Fruit fly (Drosophila melanogaster) whole organism, pupa: ENCODE data around the gene CG11444.

Experiments used
- CG10348 ChIP-seq: fragments of 200-800 bp; sonication (Bioruptor generic); IDR thresholded peaks from 2 replicates; pipeline ENCODE4 v1.3.6; 2022; ENCODE audit warnings: missing biosample characterization, missing genetic modification characterization
- CG12605 ChIP-seq: fragments of 200-800 bp; sonication (Bioruptor generic); IDR thresholded peaks from 2 replicates; pipeline ENCODE4 v1.3.6; 2022; ENCODE audit warnings: missing biosample characterization, missing genetic modification characterization
- CG13204 ChIP-seq: fragments of 200-800 bp; sonication (Bioruptor generic); optimal IDR thresholded peaks from 2 replicates; lab custom pipeline; 2018; ENCODE audit warnings: missing biosample characterization, mild to moderate bottlenecking, missing genetic modification characterization, moderate library complexity
- CG14655 ChIP-seq: fragments of 200-800 bp; sonication (Bioruptor generic); optimal IDR thresholded peaks from 3 replicates; lab custom pipeline; 2017; ENCODE audit warnings: mild to moderate bottlenecking, missing biosample characterization, missing genetic modification reagents, missing genetic modification characterization
- CG15710 ChIP-seq: fragments of 200-800 bp; sonication (Bioruptor generic); optimal IDR thresholded peaks from 2 replicates; lab custom pipeline; 2018; ENCODE audit warnings: missing biosample characterization, mild to moderate bottlenecking, missing genetic modification characterization, moderate library complexity
- CG17806 ChIP-seq: fragments of 200-800 bp; sonication (Bioruptor generic); optimal IDR thresholded peaks from 2 replicates; lab custom pipeline; 2018; ENCODE audit warnings: missing biosample characterization, mild to moderate bottlenecking, missing genetic modification characterization, moderate library complexity
- CG32121 ChIP-seq: fragments of 200-800 bp; sonication (Bioruptor generic); IDR thresholded peaks from 2 replicates; pipeline ENCODE4 v1.3.6; 2022; ENCODE audit warnings: missing biosample characterization, missing genetic modification characterization
- CG34367 ChIP-seq: fragments of 200-800 bp; sonication (Bioruptor generic); optimal IDR thresholded peaks from 2 replicates; lab custom pipeline; 2018; ENCODE audit warnings: missing biosample characterization, mild to moderate bottlenecking, missing genetic modification characterization
- CG4496 ChIP-seq: fragments of 200-800 bp; sonication (Bioruptor generic); IDR thresholded peaks from 3 replicates; pipeline ENCODE4 v1.3.6; 2022; ENCODE audit warnings: missing biosample characterization, missing genetic modification characterization
- CG8159 ChIP-seq: fragments of 200-800 bp; sonication (Bioruptor generic); optimal IDR thresholded peaks from 3 replicates; lab custom pipeline; 2018; ENCODE audit warnings: missing biosample characterization, mild to moderate bottlenecking, missing genetic modification characterization, moderate library complexity
- CG8301 ChIP-seq: fragments of 200-800 bp; sonication (Bioruptor generic); optimal IDR thresholded peaks from 2 replicates; lab custom pipeline; 2018; ENCODE audit warnings: missing biosample characterization, mild to moderate bottlenecking, missing genetic modification characterization
- CG9948 ChIP-seq: fragments of 200-800 bp; sonication (Bioruptor generic); optimal IDR thresholded peaks from 2 replicates; lab custom pipeline; 2018; ENCODE audit warnings: missing biosample characterization, mild to moderate bottlenecking, missing genetic modification characterization, moderate library complexity
- D1 ChIP-seq: fragments of 200-800 bp; sonication (Bioruptor generic); optimal IDR thresholded peaks from 2 replicates; lab custom pipeline; 2018; ENCODE audit warnings: missing biosample characterization, mild to moderate bottlenecking, missing genetic modification characterization, moderate library complexity
- EcR ChIP-seq: fragments of 200-800 bp; sonication (Bioruptor generic); optimal IDR thresholded peaks from 3 replicates; lab custom pipeline; 2019; ENCODE audit warnings: missing biosample characterization, missing genetic modification characterization, mild to moderate bottlenecking, moderate library complexity, missing genetic modification reagents
- Ets98B ChIP-seq: fragments of 200-800 bp; sonication (Bioruptor generic); IDR thresholded peaks from 2 replicates; pipeline ENCODE4 v1.3.6; 2022; ENCODE audit warnings: missing biosample characterization, missing genetic modification characterization
- Pif1A ChIP-seq: fragments of 200-800 bp; sonication (Bioruptor generic); optimal IDR thresholded peaks from 3 replicates; lab custom pipeline; 2016; ENCODE audit warnings: missing biosample characterization, missing genetic modification characterization
- Pif1B ChIP-seq: fragments of 200-800 bp; sonication (Bioruptor generic); optimal IDR thresholded peaks from 3 replicates; lab custom pipeline; 2016; ENCODE audit warnings: missing biosample characterization, missing genetic modification characterization
- Snoo ChIP-seq: fragments of 200-800 bp; sonication (Bioruptor generic); optimal IDR thresholded peaks from 3 replicates; lab custom pipeline; 2017; ENCODE audit warnings: missing biosample characterization, mild to moderate bottlenecking, missing genetic modification characterization, inconsistent platforms
- fd96Ca ChIP-seq: fragments of 200-800 bp; sonication (Bioruptor generic); IDR thresholded peaks from 3 replicates; pipeline ENCODE4 v1.3.6; 2022; ENCODE audit warnings: missing biosample characterization, missing genetic modification characterization
- gl ChIP-seq: fragments of 200-800 bp; sonication (Bioruptor generic); optimal IDR thresholded peaks from 2 replicates; lab custom pipeline; 2018; ENCODE audit warnings: missing biosample characterization, mild to moderate bottlenecking, missing genetic modification characterization
- rn ChIP-seq: fragments of 200-800 bp; sonication (Bioruptor generic); IDR thresholded peaks from 2 replicates; pipeline ENCODE4 v1.3.6; 2022; ENCODE audit warnings: missing biosample characterization, missing genetic modification characterization

Gene CG11444

dm6 chrX:4563980-4564379 is 9.8 kb upstream of the CG11444 start:
- peak; percentile 2 for TF ChIP-seq CG13204 (GFP tag; lab: Kevin White, UChicago)
- no peak for TF ChIP-seq CG8159 (tag; lab: Kevin White, UChicago)

DNA sequence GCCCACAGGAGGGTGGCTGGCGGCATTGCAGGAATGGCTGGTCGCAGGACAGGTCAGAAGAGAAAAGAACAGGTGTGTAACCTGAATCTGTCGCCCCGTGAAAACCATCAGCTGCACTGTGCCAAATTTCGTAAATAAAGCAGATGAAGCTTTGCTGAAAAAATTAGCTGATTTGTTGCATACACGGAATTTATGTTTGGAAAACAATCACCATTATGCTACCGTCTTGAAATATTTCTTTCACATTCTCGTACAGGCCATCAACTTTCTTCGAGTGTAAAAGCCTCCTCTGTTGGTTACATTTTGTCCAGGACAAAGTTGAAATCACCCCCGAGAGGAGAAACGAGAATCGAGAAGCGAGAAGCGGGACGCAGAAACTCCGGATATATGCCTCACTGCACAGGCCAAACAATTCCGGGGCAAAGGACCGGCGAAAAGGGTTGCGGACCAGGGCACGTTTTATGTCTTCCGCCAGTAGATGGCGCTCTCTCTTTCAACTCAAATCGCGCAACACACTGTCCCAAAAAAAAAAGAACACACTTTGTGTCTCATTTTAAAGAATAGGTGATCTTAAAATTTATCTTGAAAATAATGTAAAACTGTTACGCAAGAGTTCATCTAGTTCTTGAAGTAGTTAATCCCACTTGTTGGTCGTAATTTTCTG is 6.1 kb upstream of the CG11444 start:
- TF ChIP-seq rn (no peak), CG14655 (GFP tag; lab: Kevin White, UChicago) (no peak), Pif1A (GFP tag; lab: Kevin White, UChicago) (no peak), gl (tag; lab: Kevin White, UChicago) (no peak), CG8159 (tag; lab: Kevin White, UChicago) (peak; percentile 42), CG17806 (tag; lab: Kevin White, UChicago) (peak; percentile 27), CG4496 (no peak), CG8301 (no peak), CG15710 (tag; lab: Kevin White, UChicago) (peak; percentile 17), CG32121 (GFP tag; lab: Robert Waterston, UW) (no peak)

DNA sequence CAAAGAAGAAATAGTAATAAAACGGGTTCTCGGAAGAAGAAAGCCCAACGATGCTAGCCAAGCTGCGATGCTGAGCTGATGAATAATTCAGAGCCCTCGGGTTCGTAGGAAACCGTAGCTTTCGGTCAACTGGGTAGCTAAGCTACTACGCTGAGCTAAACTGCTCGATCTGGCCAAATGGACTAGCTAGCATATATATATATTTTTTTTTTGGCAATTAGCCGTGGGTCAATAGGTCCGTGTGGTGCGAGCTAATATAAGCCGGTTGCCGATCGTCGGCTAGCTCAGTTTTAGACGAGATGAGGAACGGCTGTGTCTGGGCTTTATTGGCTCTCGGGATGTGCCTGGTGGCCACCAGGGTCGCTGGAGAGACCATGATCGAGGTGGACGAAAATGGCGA is 3.6 kb upstream of the CG11444 start, which contains the start of gene CG3546:
Gene CG3546, plus strand, starts transcription at position 301 of the 400 bp plus-strand sequence.
- no peak for TF ChIP-seq CG32121 (GFP tag; lab: Robert Waterston, UW)
- TF ChIP-seq Snoo (tag; lab: Kevin White, UChicago) = no peak
- no peak for TF ChIP-seq CG17806 (tag; lab: Kevin White, UChicago)
- TF ChIP-seq CG15710 (tag; lab: Kevin White, UChicago) = no peak
- no peak for TF ChIP-seq Ets98B (GFP tag; lab: Robert Waterston, UW)
- TF ChIP-seq CG12605 (GFP tag; lab: Robert Waterston, UW) = no peak

dm6 chrX:4555833-4556232 is 1.6 kb upstream of the CG11444 start:
- TF ChIP-seq EcR (peak; percentile 21), CG17806 (tag; lab: Kevin White, UChicago) (no peak)

dm6 chrX:4554718-4555117 is 520 bp upstream of the CG11444 start:
- TF ChIP-seq CG14655 (GFP tag; lab: Kevin White, UChicago) = no peak
- TF ChIP-seq Pif1B (GFP tag; lab: Kevin White, UChicago) = no peak
- no peak for TF ChIP-seq gl (tag; lab: Kevin White, UChicago)
- no peak for TF ChIP-seq CG4496
- TF ChIP-seq CG10348 (GFP tag; lab: Robert Waterston, UW) = no peak

DNA sequence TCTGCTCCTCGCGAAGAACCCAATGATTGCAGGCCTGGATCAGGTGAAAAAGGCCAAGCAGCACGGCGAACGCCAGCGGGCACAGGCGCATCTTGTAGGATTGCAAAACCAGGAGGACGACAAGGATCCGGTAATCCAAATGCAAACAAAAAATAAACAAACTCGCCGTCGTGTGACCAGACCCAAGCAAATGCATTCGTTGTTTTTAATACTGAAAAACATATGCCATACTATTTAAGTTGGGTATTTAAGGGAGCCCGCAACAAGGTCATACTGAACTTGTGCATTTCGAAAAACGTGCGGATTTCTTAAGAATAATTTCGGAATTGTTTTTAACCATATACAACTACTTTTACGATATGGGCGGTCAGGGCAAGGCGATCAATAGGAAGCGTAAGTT is 2.5 kb downstream of the CG11444 start, which contains the start of the genes CG11436 and CG3527:
Gene CG11436, minus strand, starts transcription at position 162 of the 400 bp plus-strand sequence.
Gene CG3527, plus strand, starts transcription at position 257 of the 400 bp plus-strand sequence.
- TF ChIP-seq EcR (peak; percentile 12), Ets98B (GFP tag; lab: Robert Waterston, UW) (no peak)

- peak; percentile 57 for TF ChIP-seq EcR
- TF ChIP-seq D1 = no peak
- TF ChIP-seq, all 21 proteins: peak for 1
Observed at dm6 chrX:4548611-4549120, 5.5 kb downstream of the CG11444 start, which contains the start of the genes Usf and CG15912. Gene Usf, minus strand, starts transcription at chrX:4548794. Gene CG15912, plus strand, starts transcription at chrX:4549070.

dm6 chrX:4542353-4542752 is 11.8 kb downstream of the CG11444 start, which contains the start of gene CG3568:
Gene CG3568, plus strand, starts transcription at chrX:4542630.
- TF ChIP-seq CG34367 (tag; lab: Kevin White, UChicago) = no peak
- no peak for TF ChIP-seq CG13204 (GFP tag; lab: Kevin White, UChicago)
- no peak for TF ChIP-seq Snoo (tag; lab: Kevin White, UChicago)
- no peak for TF ChIP-seq gl (tag; lab: Kevin White, UChicago)
- TF ChIP-seq CG8301 = no peak
- TF ChIP-seq rn = no peak
- TF ChIP-seq CG4496 = no peak
- TF ChIP-seq CG10348 (GFP tag; lab: Robert Waterston, UW) = no peak
- no peak for TF ChIP-seq Pif1A (GFP tag; lab: Kevin White, UChicago)
- TF ChIP-seq Pif1B (GFP tag; lab: Kevin White, UChicago) = no peak
- no peak for TF ChIP-seq CG14655 (GFP tag; lab: Kevin White, UChicago)
- TF ChIP-seq CG12605 (GFP tag; lab: Robert Waterston, UW) = no peak
- no peak for TF ChIP-seq CG9948 (tag; lab: Kevin White, UChicago)
- TF ChIP-seq D1 = no peak
- no peak for TF ChIP-seq CG17806 (tag; lab: Kevin White, UChicago)
- no peak for TF ChIP-seq CG32121 (GFP tag; lab: Robert Waterston, UW)
- TF ChIP-seq fd96Ca (GFP tag; lab: Robert Waterston, UW) = no peak
